Fruit fly (Drosophila melanogaster): ENCODE measurements around the gene Trpgamma.

- TF ChIP-seq fd59A (GFP tag; optimal IDR thresholded peaks at IDR 0.05) (no peak), OdsH (GFP tag; optimal IDR thresholded peaks at IDR 0.05) (no peak), Lpt (GFP tag; optimal IDR thresholded peaks at IDR 0.05) (no peak), eg (GFP tag; IDR thresholded peaks at IDR 0.05) (no peak)
These were observed 38.8 kb upstream of the Trpgamma start for dm6 chr2L:16715133-16715833.

Measured in whole organism, prepupa.